Fruit fly (Drosophila melanogaster): Measurements from ENCODE around the gene CG11629.

DNA sequence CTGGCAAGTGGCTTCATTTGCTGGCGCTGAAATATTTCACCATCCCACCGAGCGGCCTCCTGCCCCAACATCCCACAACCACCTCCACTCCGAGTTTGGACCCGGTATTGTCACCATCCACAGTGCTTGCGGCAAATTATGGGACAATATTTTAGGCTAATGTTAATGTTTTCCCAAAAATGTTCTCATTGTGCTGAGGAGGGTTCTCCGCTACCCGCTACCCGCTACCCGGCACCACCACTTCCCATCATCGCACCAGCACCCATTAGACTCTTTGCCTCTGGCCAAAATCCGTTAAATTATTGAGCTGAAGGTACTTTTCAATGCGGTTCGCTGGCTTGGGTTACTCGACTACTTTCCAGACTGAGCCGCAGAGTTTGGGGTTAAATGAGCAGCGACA, 24.4 kb downstream of the CG11629 start:
- no peak for TF ChIP-seq CG8478 (optimal IDR thresholded peaks at IDR 0.05)
- TF ChIP-seq psq (optimal IDR thresholded peaks at IDR 0.05), result no peak
- TF ChIP-seq usp (GFP tag; optimal IDR thresholded peaks at IDR 0.05), result no peak
- TF ChIP-seq EcR (GFP tag; optimal IDR thresholded peaks at IDR 0.05), result no peak
- TF ChIP-seq Dll (optimal IDR thresholded peaks at IDR 0.05), result no peak
- TF ChIP-seq pan (optimal IDR thresholded peaks at IDR 0.05), result no peak

All from whole organism.